Worm (Caenorhabditis elegans) whole organism, L3 larva: ENCODE results near the gene srsx-3.

ENCODE experiments used
- daf-12 ChIP-seq: fragments of 150-350 bp; optimal IDR thresholded peaks from 2 replicates; lab custom pipeline; 2014; ENCODE audit warnings: missing biosample characterization, missing genetic modification reagents, missing genetic modification characterization
- snpc-4 ChIP-seq: fragments of 150-350 bp; optimal IDR thresholded peaks from 2 replicates; lab custom pipeline; 2014; ENCODE audit warnings: missing biosample characterization, missing genetic modification characterization

- TF ChIP-seq daf-12 (no peak), snpc-4 (tag; lab: Kevin White, UChicago) (no peak)
Measured at ce11 chrV:7978798-7979197, 41.7 kb upstream of the srsx-3 start.
